Fruit fly (Drosophila melanogaster): ENCODE measurements around the gene CG2991.

Gene CG2991

DNA sequence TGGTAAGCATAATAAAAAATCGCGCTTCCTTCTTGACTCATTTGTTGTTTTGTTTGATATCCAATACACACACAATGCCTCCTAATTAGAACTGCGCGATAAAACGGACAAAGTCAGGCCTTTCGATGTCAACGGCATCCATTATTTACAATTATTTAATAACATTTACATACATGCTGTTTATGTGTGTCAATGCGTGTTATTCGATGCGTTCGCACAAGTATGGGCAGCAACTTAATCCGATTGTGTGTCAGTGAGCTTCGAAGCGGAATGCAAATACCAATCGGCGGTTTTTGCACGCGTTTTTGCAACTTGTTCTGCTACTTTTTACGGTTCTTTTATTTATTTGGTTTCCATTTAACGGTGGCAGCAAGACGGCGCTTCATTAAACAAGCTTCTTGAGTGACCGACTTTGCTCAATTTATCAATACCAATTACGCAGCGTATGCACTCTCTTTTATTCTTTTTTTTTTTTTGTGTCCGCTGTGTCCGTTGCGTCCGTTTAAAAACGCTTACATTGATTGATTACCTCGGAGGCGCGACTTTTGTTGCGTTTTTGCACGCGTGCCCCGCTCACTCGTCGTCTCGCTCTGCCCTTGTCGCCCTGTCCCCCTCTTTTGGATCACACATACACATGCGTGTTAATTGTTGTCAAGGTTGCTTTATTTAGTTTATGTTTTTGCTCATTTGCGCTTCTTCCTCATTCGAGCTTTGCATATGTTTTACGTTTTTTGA, 47.5 kb downstream of the CG2991 start:
- no peak for TF ChIP-seq Hr3 (GFP tag; optimal IDR thresholded peaks at IDR 0.05)
- TF ChIP-seq CG6765 (GFP tag; optimal IDR thresholded peaks at IDR 0.05): no peak
- no peak for TF ChIP-seq CG10321 (GFP tag; IDR thresholded peaks at IDR 0.05)
- TF ChIP-seq CG4328 (GFP tag; optimal IDR thresholded peaks at IDR 0.05): no peak
- TF ChIP-seq CG1603 (tag; optimal IDR thresholded peaks at IDR 0.05): no peak
- TF ChIP-seq Doc2 (GFP tag; IDR thresholded peaks at IDR 0.05): no peak
- no peak for TF ChIP-seq gce (GFP tag; IDR thresholded peaks at IDR 0.05)
- TF ChIP-seq Eip74EF (GFP tag; optimal IDR thresholded peaks at IDR 0.05): no peak
- no peak for TF ChIP-seq Ptx1 (GFP tag; IDR thresholded peaks at IDR 0.05)
- TF ChIP-seq bsh (GFP tag; optimal IDR thresholded peaks at IDR 0.05): peak in 1 of 2 experiments; percentile 1
- no peak for TF ChIP-seq CG17385 (GFP tag; optimal IDR thresholded peaks at IDR 0.05)
- TF ChIP-seq crol (GFP tag; IDR thresholded peaks at IDR 0.05): 0 out of 2 replicates have a peak, but pooled peaks have one; percentile 27
- no peak for TF ChIP-seq lilli (GFP tag; optimal IDR thresholded peaks at IDR 0.05)
- TF ChIP-seq pan (optimal IDR thresholded peaks at IDR 0.05): no peak
- no peak for TF ChIP-seq pan (GFP tag; optimal IDR thresholded peaks at IDR 0.05 in 1 of 2, IDR thresholded peaks at IDR 0.05 in 1 of 2)
- no peak for TF ChIP-seq dmrt99B (tag; optimal IDR thresholded peaks at IDR 0.05)
- no peak for TF ChIP-seq emc (GFP tag; optimal IDR thresholded peaks at IDR 0.05)
- no peak for TF ChIP-seq Jarid2 (GFP tag; optimal IDR thresholded peaks at IDR 0.05)
- TF ChIP-seq gsb (GFP tag; IDR thresholded peaks at IDR 0.05): no peak
- peak; percentile 16 for TF ChIP-seq CG8281 (tag; optimal IDR thresholded peaks at IDR 0.05)
- TF ChIP-seq CG16813 (GFP tag; IDR thresholded peaks at IDR 0.05; ENCODE audit: partially characterized antibody): no peak
- no peak for TF ChIP-seq CG7271 (tag; optimal IDR thresholded peaks at IDR 0.05)
- TF ChIP-seq CG2889 (GFP tag; IDR thresholded peaks at IDR 0.05): no peak
- TF ChIP-seq NFAT (GFP tag; IDR thresholded peaks at IDR 0.05): no peak
- TF ChIP-seq z (GFP tag; IDR thresholded peaks at IDR 0.05): no peak
- peak; percentile 11 for TF ChIP-seq CG6813 (GFP tag; optimal IDR thresholded peaks at IDR 0.05)
- peak; percentile 71; the same call in 2 of the 4 replicates for TF ChIP-seq chinmo (GFP tag; IDR thresholded peaks at IDR 0.05; ENCODE audit: partially characterized antibody)
- no peak for TF ChIP-seq Dp (GFP tag; optimal IDR thresholded peaks at IDR 0.05)
- TF ChIP-seq CG13624 (GFP tag; optimal IDR thresholded peaks at IDR 0.05): no peak
- no peak for TF ChIP-seq p53 (GFP tag; optimal IDR thresholded peaks at IDR 0.05)
- no peak for TF ChIP-seq CG2712 (tag; optimal IDR thresholded peaks at IDR 0.05)
- no peak for TF ChIP-seq CG34224 (GFP tag; IDR thresholded peaks at IDR 0.05; ENCODE audit: partially characterized antibody)
- no peak for TF ChIP-seq grau (tag; optimal IDR thresholded peaks at IDR 0.05)
- no peak for TF ChIP-seq Ravus (GFP tag; IDR thresholded peaks at IDR 0.05)
- TF ChIP-seq CG2129 (GFP tag; IDR thresholded peaks at IDR 0.05; ENCODE audit: partially characterized antibody): no peak
- TF ChIP-seq CG11723 (GFP tag; optimal IDR thresholded peaks at IDR 0.05): no peak
- TF ChIP-seq CG12391 (tag; optimal IDR thresholded peaks at IDR 0.05): no peak
- no peak for TF ChIP-seq CG12769 (tag; optimal IDR thresholded peaks at IDR 0.05)
- TF ChIP-seq ftz-f1 (GFP tag; optimal IDR thresholded peaks at IDR 0.05): peak; percentile 32
- TF ChIP-seq D (optimal IDR thresholded peaks at IDR 0.05): no peak
- TF ChIP-seq D (GFP tag; optimal IDR thresholded peaks at IDR 0.05): no peak
- peak; percentile 73 for TF ChIP-seq sens (GFP tag)

Data from whole organism, embryonic.